Worm (Caenorhabditis elegans) whole organism, young adult: ENCODE results near the gene act-5.
A peak's percentile ranks its signal among the peaks of the same experiment; 100 is the strongest.

ENCODE experiments used
- F49E8.2 ChIP-seq: sonication (generic microtip); optimal IDR thresholded peaks from 3 replicates; lab custom pipeline; 2017; ENCODE audit warnings: missing genetic modification characterization, mild to moderate bottlenecking, missing compliant biosample characterization, antibody characterized with exemption, moderate library complexity; ENCODE audit not compliant: insufficient read depth
- F57A8.1 ChIP-seq: fragments of 200-800 bp; sonication (Bioruptor generic); optimal IDR thresholded peaks from 2 replicates; lab custom pipeline; 2018; ENCODE audit warnings: mild to moderate bottlenecking, missing genetic modification characterization, moderate library complexity, missing compliant biosample characterization
- T07F8.4 ChIP-seq: sonication (generic microtip); optimal IDR thresholded peaks from 2 replicates; lab custom pipeline; 2016; ENCODE audit warnings: mild to moderate bottlenecking, missing genetic modification characterization, moderate library complexity, missing compliant biosample characterization
- T26A5.8 ChIP-seq: sonication (generic microtip); optimal IDR thresholded peaks from 2 replicates; lab custom pipeline; 2016; ENCODE audit warnings: missing genetic modification characterization, missing compliant biosample characterization
- Y53F4B.3 ChIP-seq: fragments of 200-800 bp; sonication (Bioruptor generic); IDR thresholded peaks from 2 replicates; pipeline ENCODE4 v1.3.6; 2022; ENCODE audit warnings: missing genetic modification reagents, missing genetic modification characterization, missing compliant biosample characterization
- Y53G8AR.9 ChIP-seq: fragments of 200-800 bp; sonication (Bioruptor generic); conservative IDR thresholded peaks from 2 replicates; pipeline ENCODE4 v1.3.6; 2022; ENCODE audit warnings: missing genetic modification reagents, missing genetic modification characterization, missing compliant biosample characterization
- Y79H2A.3 ChIP-seq: fragments of 200-800 bp; sonication (Bioruptor generic); conservative IDR thresholded peaks from 2 replicates; pipeline ENCODE4 v1.3.6; 2022; ENCODE audit warnings: missing genetic modification reagents, missing genetic modification characterization, missing compliant biosample characterization
- Y95B8A.8 ChIP-seq: fragments of 200-800 bp; sonication (Bioruptor generic); IDR thresholded peaks from 2 replicates; pipeline ENCODE4 v1.3.6; 2022; ENCODE audit warnings: missing genetic modification reagents, missing genetic modification characterization, missing compliant biosample characterization
- ama-1 ChIP-seq, 3 experiments: fragments of 150-350 bp in 1 of 3; sonication (generic microtip) in 2 of 3; optimal IDR thresholded peaks; 2 replicates each; lab custom pipeline; 2014 to 2018; ENCODE audit warnings: missing biosample characterization in 2 of 3, missing genetic modification characterization in 2 of 3, missing genetic modification reagents in 2 of 3
- athp-1 ChIP-seq: sonication (generic microtip); optimal IDR thresholded peaks from 2 replicates; lab custom pipeline; 2017; ENCODE audit warnings: mild to moderate bottlenecking, missing genetic modification characterization, missing compliant biosample characterization
- attf-3 ChIP-seq: fragments of 200-800 bp; sonication (Bioruptor generic); conservative IDR thresholded peaks from 2 replicates; pipeline ENCODE4 v1.3.6; 2022; ENCODE audit warnings: missing genetic modification reagents, missing genetic modification characterization, missing compliant biosample characterization
- attf-5 ChIP-seq: fragments of 200-800 bp; sonication (Bioruptor generic); optimal IDR thresholded peaks from 2 replicates; lab custom pipeline; 2018; ENCODE audit warnings: mild to moderate bottlenecking, missing genetic modification characterization, missing compliant biosample characterization
- attf-6 ChIP-seq: fragments of 200-800 bp; sonication (Bioruptor generic); IDR thresholded peaks from 2 replicates; pipeline ENCODE4 v1.3.6; 2022; ENCODE audit warnings: missing genetic modification reagents, missing genetic modification characterization, missing compliant biosample characterization
- bed-2 ChIP-seq: fragments of 200-800 bp; sonication (Bioruptor generic); IDR thresholded peaks from 2 replicates; pipeline ENCODE4 v1.3.6; 2022; ENCODE audit warnings: missing genetic modification reagents, missing genetic modification characterization, missing compliant biosample characterization
- ccch-3 ChIP-seq: fragments of 200-800 bp; sonication (Bioruptor generic); optimal IDR thresholded peaks from 2 replicates; lab custom pipeline; 2018; ENCODE audit warnings: mild to moderate bottlenecking, missing genetic modification characterization, missing compliant biosample characterization
- cebp-1 ChIP-seq, 2 experiments: fragments of 200-800 bp in 1 of 2; sonication (Bioruptor generic) in 1 of 2; sonication (generic microtip) in 1 of 2; IDR thresholded peaks in 1 of 2; optimal IDR thresholded peaks in 1 of 2; 2 replicates each; pipeline versions ENCODE4 v1.3.6 to Lab custom; 2017 to 2022; ENCODE audit warnings: missing compliant biosample characterization in 2 of 2, missing genetic modification characterization in 2 of 2, mild to moderate bottlenecking in 1 of 2, missing genetic modification reagents in 1 of 2, moderate library complexity in 1 of 2
- ceh-58 ChIP-seq: fragments of 200-800 bp; sonication (Bioruptor generic); IDR thresholded peaks from 2 replicates; pipeline ENCODE4 v1.3.6; 2022; ENCODE audit warnings: missing genetic modification characterization, missing compliant biosample characterization
- dox-1 ChIP-seq: fragments of 200-800 bp; sonication (Bioruptor generic); IDR thresholded peaks from 2 replicates; pipeline ENCODE4 v1.3.6; 2022; ENCODE audit warnings: missing genetic modification reagents, missing genetic modification characterization, missing compliant biosample characterization
- dpff-1 ChIP-seq: sonication (generic microtip); optimal IDR thresholded peaks from 2 replicates; lab custom pipeline; 2017; ENCODE audit warnings: mild to moderate bottlenecking, missing genetic modification characterization, missing compliant biosample characterization
- egrh-3 ChIP-seq: fragments of 200-800 bp; sonication (Bioruptor generic); IDR thresholded peaks from 2 replicates; pipeline ENCODE4 v1.3.6; 2022; ENCODE audit warnings: missing genetic modification reagents, missing genetic modification characterization, missing compliant biosample characterization
- ekl-4 ChIP-seq: fragments of 200-800 bp; sonication (Bioruptor generic); IDR thresholded peaks from 2 replicates; pipeline ENCODE4 v1.3.6; 2022; ENCODE audit warnings: missing genetic modification reagents, missing genetic modification characterization, missing compliant biosample characterization
- him-1 ChIP-seq: sonication (generic microtip); optimal IDR thresholded peaks from 2 replicates; lab custom pipeline; 2016; ENCODE audit warnings: missing genotype, missing genetic modification reagents, missing genetic modification characterization, missing compliant biosample characterization
- hrde-1 ChIP-seq: sonication (generic microtip); optimal IDR thresholded peaks from 2 replicates; lab custom pipeline; 2016; ENCODE audit warnings: missing genetic modification characterization, mild to moderate bottlenecking, missing compliant biosample characterization, moderate library complexity, missing genotype, missing genetic modification reagents, borderline replicate concordance
- lin-35 ChIP-seq, 3 experiments: fragments of 150-350 bp in 2 of 3; sonication (generic microtip) in 1 of 3; optimal IDR thresholded peaks; 2 replicates each; lab custom pipeline; 2014 to 2018; ENCODE audit warnings: missing biosample characterization in 3 of 3, missing genetic modification characterization in 3 of 3, missing genetic modification reagents in 3 of 3
- lsl-1 ChIP-seq: fragments of 200-800 bp; sonication (Bioruptor generic); optimal IDR thresholded peaks from 2 replicates; lab custom pipeline; 2018; ENCODE audit warnings: mild to moderate bottlenecking, missing genetic modification characterization, moderate library complexity, missing compliant biosample characterization
- madf-6 ChIP-seq: fragments of 200-800 bp; sonication (Bioruptor generic); IDR thresholded peaks from 2 replicates; pipeline ENCODE4 v1.3.6; 2022; ENCODE audit warnings: missing genetic modification reagents, missing genetic modification characterization, missing compliant biosample characterization
- mcd-1 ChIP-seq: fragments of 200-800 bp; sonication (Bioruptor generic); IDR thresholded peaks from 2 replicates; pipeline ENCODE4 v1.3.6; 2022; ENCODE audit warnings: missing genetic modification reagents, missing genetic modification characterization, missing compliant biosample characterization
- mel-28 ChIP-seq: sonication (generic microtip); optimal IDR thresholded peaks from 2 replicates; lab custom pipeline; 2016; ENCODE audit warnings: borderline replicate concordance, mild to moderate bottlenecking, missing genetic modification characterization, missing compliant biosample characterization
- mes-4 ChIP-seq: sonication (generic microtip); optimal IDR thresholded peaks from 2 replicates; lab custom pipeline; 2016; ENCODE audit warnings: missing genotype, missing genetic modification characterization, missing compliant biosample characterization
- nhr-120 ChIP-seq: fragments of 200-800 bp; sonication (Bioruptor generic); IDR thresholded peaks from 2 replicates; pipeline ENCODE4 v1.3.6; 2022; ENCODE audit warnings: missing genetic modification characterization, missing compliant biosample characterization
- repo-1 ChIP-seq: sonication (generic microtip); optimal IDR thresholded peaks from 2 replicates; lab custom pipeline; 2017; ENCODE audit warnings: mild to moderate bottlenecking, missing genetic modification characterization, missing compliant biosample characterization
- sea-2 ChIP-seq: fragments of 200-800 bp; sonication (Bioruptor generic); IDR thresholded peaks from 2 replicates; pipeline ENCODE4 v1.3.6; 2022; ENCODE audit warnings: missing genetic modification characterization, missing compliant biosample characterization
- somi-1 ChIP-seq: fragments of 200-800 bp; sonication (Bioruptor generic); optimal IDR thresholded peaks from 2 replicates; lab custom pipeline; 2018; ENCODE audit warnings: mild to moderate bottlenecking, missing genetic modification characterization, missing compliant biosample characterization
- sptf-2 ChIP-seq: fragments of 200-800 bp; sonication (Bioruptor generic); optimal IDR thresholded peaks from 2 replicates; lab custom pipeline; 2018; ENCODE audit warnings: mild to moderate bottlenecking, missing genetic modification characterization, missing compliant biosample characterization
- tlf-1 ChIP-seq: fragments of 200-800 bp; sonication (Bioruptor generic); optimal IDR thresholded peaks from 2 replicates; lab custom pipeline; 2018; ENCODE audit warnings: mild to moderate bottlenecking, missing genetic modification characterization, missing compliant biosample characterization
- unc-62 ChIP-seq: fragments of 150-350 bp; optimal IDR thresholded peaks from 2 replicates; lab custom pipeline; 2014; ENCODE audit warnings: missing biosample characterization, missing genetic modification reagents, missing genetic modification characterization
- zfh-2 ChIP-seq: fragments of 200-800 bp; sonication (Bioruptor generic); conservative IDR thresholded peaks from 2 replicates; pipeline ENCODE4 v1.3.6; 2022; ENCODE audit warnings: missing genetic modification reagents, missing genetic modification characterization, missing compliant biosample characterization
- ztf-18 ChIP-seq: sonication (generic microtip); optimal IDR thresholded peaks from 2 replicates; lab custom pipeline; 2016; ENCODE audit warnings: missing genotype, mild to moderate bottlenecking, missing genetic modification characterization, missing compliant biosample characterization
- ztf-22 ChIP-seq: fragments of 200-800 bp; sonication (Bioruptor generic); optimal IDR thresholded peaks from 2 replicates; lab custom pipeline; 2018; ENCODE audit warnings: mild to moderate bottlenecking, missing genetic modification characterization, moderate library complexity, missing compliant biosample characterization
- ztf-25 ChIP-seq: fragments of 200-800 bp; sonication (Bioruptor generic); IDR thresholded peaks from 2 replicates; pipeline ENCODE4 v1.3.6; 2022; ENCODE audit warnings: missing genetic modification reagents, missing genetic modification characterization, missing compliant biosample characterization
- ztf-6 ChIP-seq: fragments of 200-800 bp; sonication (Bioruptor generic); IDR thresholded peaks from 2 replicates; pipeline ENCODE4 v1.3.6; 2022; ENCODE audit warnings: missing genetic modification reagents, missing genetic modification characterization, missing compliant biosample characterization

act-5 gene

ce11 chrIII:13645885-13646488 lies 40.1 kb upstream of the act-5 start (continued):
- TF ChIP-seq Y95B8A.8 (GFP tag; lab: Robert Waterston, UW) (0 out of 2 replicates have a peak, but pooled peaks have one; percentile 11), attf-6 (GFP tag; lab: Robert Waterston, UW) (no peak), cebp-1 (GFP tag; IDR thresholded peaks at IDR 0.05; lab: Robert Waterston, UW) (no peak), cebp-1 (tag; optimal IDR thresholded peaks at IDR 0.05; lab: Kevin White, UChicago) (no peak), F57A8.1 (GFP tag; lab: Kevin White, UChicago) (no peak), mcd-1 (GFP tag; lab: Robert Waterston, UW) (no peak), ccch-3 (GFP tag; lab: Kevin White, UChicago) (no peak), him-1 (tag; lab: Kevin White, UChicago) (no peak), egrh-3 (peak; percentile 77), ekl-4 (no peak), zfh-2 (GFP tag; lab: Robert Waterston, UW) (peak; percentile 91), F49E8.2 (tag; lab: Kevin White, UChicago) (no peak), repo-1 (tag; lab: Kevin White, UChicago) (no peak), ztf-6 (GFP tag; lab: Robert Waterston, UW) (0 out of 2 replicates have a peak, but pooled peaks have one; percentile 8), bed-2 (GFP tag; lab: Robert Waterston, UW) (no peak), ztf-18 (tag; lab: Kevin White, UChicago) (no peak), ceh-58 (no peak), dox-1 (GFP tag; lab: Robert Waterston, UW) (peak; percentile 19; the same call in 1 of the 2 replicates)

- TF ChIP-seq athp-1 (tag; lab: Kevin White, UChicago) (no peak), zfh-2 (GFP tag; lab: Robert Waterston, UW) (peak; percentile 59)
Measured at ce11 chrIII:13644279-13644678, 38.4 kb upstream of the act-5 start.

DNA sequence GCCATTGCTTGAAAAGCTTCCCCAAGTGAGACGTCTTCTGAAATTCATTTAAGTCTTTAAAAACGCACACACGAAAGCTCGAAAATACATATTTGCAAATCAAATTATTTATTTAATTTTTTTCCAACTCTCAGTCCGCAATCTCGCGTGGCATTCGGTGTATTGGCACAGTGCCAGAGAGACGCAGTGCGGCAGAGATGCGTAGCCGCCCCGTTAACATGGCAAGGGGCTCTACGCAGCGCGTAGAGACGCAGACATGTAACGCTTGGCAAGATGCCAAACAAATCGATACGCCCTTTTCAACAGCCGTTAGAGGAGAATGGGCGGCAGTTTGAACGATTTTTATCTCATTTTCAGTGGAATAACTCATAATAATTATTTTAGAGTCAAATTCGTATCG lies 37.7 kb upstream of the act-5 start, which contains the start of the genes drr-2 and set-16:
drr-2 (minus strand) TSS at position 37 of the 400 bp plus-strand sequence.
set-16 (plus strand) TSS at position 383 of the 400 bp plus-strand sequence.
- TF ChIP-seq zfh-2 (GFP tag; lab: Robert Waterston, UW) (peak; percentile 98), ztf-6 (GFP tag; lab: Robert Waterston, UW) (peak; percentile 89), Y53G8AR.9 (GFP tag; lab: Robert Waterston, UW) (peak; percentile 100), lin-35 (GFP tag; optimal IDR thresholded peaks at IDR 0.05; lab: Kevin White, UChicago) (peak in 2 of 3 experiments; percentile 85 to 96), ekl-4 (peak; percentile 99), ztf-25 (no peak), ceh-58 (no peak), ama-1 (optimal IDR thresholded peaks at IDR 0.05; lab: Kevin White, UChicago) (no peak), ama-1 (GFP tag; optimal IDR thresholded peaks at IDR 0.05; lab: Kevin White, UChicago) (peak in 1 of 2 experiments; percentile 35), ccch-3 (GFP tag; lab: Kevin White, UChicago) (no peak), Y53F4B.3 (GFP tag; lab: Robert Waterston, UW) (peak; percentile 75), Y79H2A.3 (GFP tag; lab: Robert Waterston, UW) (peak; percentile 96), mes-4 (tag; lab: Kevin White, UChicago) (peak; percentile 71), hrde-1 (tag; lab: Kevin White, UChicago) (peak; percentile 91), mcd-1 (GFP tag; lab: Robert Waterston, UW) (peak; percentile 98), F49E8.2 (tag; lab: Kevin White, UChicago) (peak; percentile 98), attf-3 (GFP tag; lab: Robert Waterston, UW) (peak; percentile 78), dpff-1 (tag; lab: Kevin White, UChicago) (peak; percentile 90), sea-2 (GFP tag; lab: Robert Waterston, UW) (peak; percentile 95), mel-28 (peak; percentile 85), madf-6 (GFP tag; lab: Robert Waterston, UW) (peak; percentile 97), T07F8.4 (peak; percentile 27), somi-1 (GFP tag; lab: Kevin White, UChicago) (peak; percentile 98), Y95B8A.8 (GFP tag; lab: Robert Waterston, UW) (peak; percentile 99), lsl-1 (peak; percentile 94), attf-5 (GFP tag; lab: Kevin White, UChicago) (peak; percentile 100), unc-62 (GFP tag; lab: Kevin White, UChicago) (no peak), nhr-120 (peak; percentile 95; the same call in 1 of the 2 replicates), sptf-2 (GFP tag; lab: Kevin White, UChicago) (no peak), T26A5.8 (tag; lab: Kevin White, UChicago) (peak; percentile 75), ztf-18 (tag; lab: Kevin White, UChicago) (peak; percentile 85), him-1 (tag; lab: Kevin White, UChicago) (peak; percentile 56), tlf-1 (peak; percentile 100), ztf-22 (GFP tag; lab: Kevin White, UChicago) (peak; percentile 94)
